Worm (Caenorhabditis elegans) whole organism, L4/young adult: Measurements from ENCODE around the gene srx-31.
"Not testable (repeated sequence)": the region's sequence is repeated elsewhere in the genome, so short reads cannot be mapped to it uniquely, and the experiment has no call there.

Experiments used
- dao-5 ChIP-seq: sonication (generic microtip); optimal IDR thresholded peaks from 2 replicates; lab custom pipeline; 2016; ENCODE audit warnings: missing genotype, missing genetic modification characterization, moderate library complexity, missing compliant biosample characterization
- him-1 ChIP-seq: sonication (generic microtip); optimal IDR thresholded peaks from 2 replicates; lab custom pipeline; 2016; ENCODE audit warnings: missing genotype, missing genetic modification reagents, missing genetic modification characterization, missing compliant biosample characterization

DNA sequence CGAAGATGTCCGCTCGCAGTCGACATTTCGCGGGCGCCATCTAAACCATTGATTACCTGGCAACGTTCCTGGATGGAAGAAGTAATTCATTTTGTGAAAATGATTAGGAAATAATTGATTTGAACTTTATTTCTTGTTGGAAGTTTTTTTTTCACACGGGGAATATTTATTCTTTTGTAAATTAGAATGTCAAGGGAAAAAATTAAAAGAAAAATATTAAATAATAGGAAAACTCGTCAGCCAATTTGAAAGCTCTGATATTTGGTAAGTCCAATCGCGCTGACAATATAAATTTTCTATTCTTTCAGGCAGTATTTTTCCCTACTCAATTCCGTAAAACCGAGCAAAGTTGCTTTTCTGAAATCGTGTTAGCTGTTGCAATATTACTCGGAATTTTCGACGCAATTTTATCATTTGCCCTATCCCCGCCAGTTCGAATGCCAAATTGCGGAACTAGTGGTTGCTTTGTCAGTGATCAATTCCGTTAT, 16.2 kb upstream of the srx-31 start, which contains the start of the genes K09C6.7 and K09C6.10:
- TF ChIP-seq him-1 (tag; lab: Kevin White, UChicago); dao-5: not testable (repeated sequence)
